Worm (Caenorhabditis elegans): Measurements from ENCODE around the gene F14B8.4.

Gene F14B8.4

ce11 chrX:6932134-6932533 is 32.4 kb upstream of the F14B8.4 start, which contains the start of gene F14B8.6:
F14B8.6 (minus strand) TSS chrX:6932425.
- TF ChIP-seq jun-1 (tag; optimal IDR thresholded peaks at IDR 0.05) (peak; percentile 34), elt-2 (tag; optimal IDR thresholded peaks at IDR 0.05) (peak; percentile 82), pqm-1 (tag; optimal IDR thresholded peaks at IDR 0.05) (peak; percentile 78), nfya-1 (tag; optimal IDR thresholded peaks at IDR 0.05; ENCODE audit: insufficient read depth) (no peak), pha-4 (tag; optimal IDR thresholded peaks at IDR 0.05) (peak; percentile 56)

ce11 chrX:6928578-6928977 is 28.8 kb upstream of the F14B8.4 start, which contains the start of gene F14B8.5:
F14B8.5 (minus strand) TSS chrX:6928704.
- no peak for TF ChIP-seq unc-62 (GFP tag; optimal IDR thresholded peaks at IDR 0.05)
- no peak for TF ChIP-seq egl-27 (tag; optimal IDR thresholded peaks at IDR 0.05)
- no peak for TF ChIP-seq elt-3 (tag; optimal IDR thresholded peaks at IDR 0.05)
- no peak for TF ChIP-seq fkh-2 (tag; optimal IDR thresholded peaks at IDR 0.05)
- TF ChIP-seq pqm-1 (tag; optimal IDR thresholded peaks at IDR 0.05): peak; percentile 31
- no peak for TF ChIP-seq nhr-11 (tag; optimal IDR thresholded peaks at IDR 0.05)
- TF ChIP-seq hmg-11 (tag; optimal IDR thresholded peaks at IDR 0.05): no peak
- TF ChIP-seq aly-2 (tag; optimal IDR thresholded peaks at IDR 0.05): no peak
- TF ChIP-seq daf-12 (tag; optimal IDR thresholded peaks at IDR 0.05): no peak
- no peak for TF ChIP-seq ceh-16 (tag; optimal IDR thresholded peaks at IDR 0.05)
- peak; percentile 55 for TF ChIP-seq elt-2 (tag; optimal IDR thresholded peaks at IDR 0.05)
- TF ChIP-seq nfya-1 (tag; optimal IDR thresholded peaks at IDR 0.05; ENCODE audit: insufficient read depth): no peak
- TF ChIP-seq ztf-11 (tag; optimal IDR thresholded peaks at IDR 0.05): no peak
- no peak for TF ChIP-seq ztf-4 (tag; optimal IDR thresholded peaks at IDR 0.05)
- no peak for TF ChIP-seq zag-1 (tag; optimal IDR thresholded peaks at IDR 0.05)

- TF ChIP-seq ztf-11 (tag; optimal IDR thresholded peaks at IDR 0.05) (no peak), ceh-9 (tag; optimal IDR thresholded peaks at IDR 0.05) (no peak), mml-1 (tag; optimal IDR thresholded peaks at IDR 0.05) (no peak), skn-1 (tag; optimal IDR thresholded peaks at IDR 0.05) (no peak), elt-2 (tag; optimal IDR thresholded peaks at IDR 0.05) (peak; percentile 69), eor-1 (tag; optimal IDR thresholded peaks at IDR 0.05) (no peak), egl-5 (tag; optimal IDR thresholded peaks at IDR 0.05) (no peak), unc-62 (GFP tag; optimal IDR thresholded peaks at IDR 0.05) (no peak), snpc-4 (tag; optimal IDR thresholded peaks at IDR 0.05) (no peak), lin-15B (tag; optimal IDR thresholded peaks at IDR 0.05) (no peak), daf-12 (tag; optimal IDR thresholded peaks at IDR 0.05) (no peak), nhr-76 (tag; optimal IDR thresholded peaks at IDR 0.05) (no peak), pqm-1 (tag; optimal IDR thresholded peaks at IDR 0.05) (peak; percentile 78), elt-3 (tag; optimal IDR thresholded peaks at IDR 0.05) (no peak), unc-39 (tag; optimal IDR thresholded peaks at IDR 0.05) (no peak), fkh-2 (tag; optimal IDR thresholded peaks at IDR 0.05) (no peak), ZK546.5 (tag; optimal IDR thresholded peaks at IDR 0.05) (no peak), pha-4 (tag; optimal IDR thresholded peaks at IDR 0.05) (peak; percentile 44), nhr-77 (tag; optimal IDR thresholded peaks at IDR 0.05) (no peak), nhr-11 (tag; optimal IDR thresholded peaks at IDR 0.05) (no peak), zag-1 (tag; optimal IDR thresholded peaks at IDR 0.05) (no peak), jun-1 (tag; optimal IDR thresholded peaks at IDR 0.05) (no peak), ceh-16 (tag; optimal IDR thresholded peaks at IDR 0.05) (no peak)
Measured at ce11 chrX:6926952-6927351, 27.2 kb upstream of the F14B8.4 start.

- no peak for TF ChIP-seq nhr-28 (tag; optimal IDR thresholded peaks at IDR 0.05)
- peak; percentile 71 for TF ChIP-seq elt-2 (tag; optimal IDR thresholded peaks at IDR 0.05)
- peak; percentile 69 for TF ChIP-seq pqm-1 (tag; optimal IDR thresholded peaks at IDR 0.05)
- TF ChIP-seq ceh-82 (tag; optimal IDR thresholded peaks at IDR 0.05): no peak
- peak; percentile 19 for TF ChIP-seq pha-4 (tag; optimal IDR thresholded peaks at IDR 0.05)
Measured at ce11 chrX:6924461-6924860, 24.7 kb upstream of the F14B8.4 start, which contains the start of gene otpl-3. otpl-3 (minus strand) TSS chrX:6924764.

ce11 chrX:6920132-6920531 is 20.4 kb upstream of the F14B8.4 start:
- TF ChIP-seq skn-1 (tag; optimal IDR thresholded peaks at IDR 0.05) (no peak), egl-5 (tag; optimal IDR thresholded peaks at IDR 0.05) (no peak), zag-1 (tag; optimal IDR thresholded peaks at IDR 0.05) (no peak), elt-2 (tag; optimal IDR thresholded peaks at IDR 0.05) (peak; percentile 10)

ce11 chrX:6916150-6916549 is 16.4 kb upstream of the F14B8.4 start:
- TF ChIP-seq nhr-237 (tag; optimal IDR thresholded peaks at IDR 0.05): no peak
- peak; percentile 84 for TF ChIP-seq mml-1 (tag; optimal IDR thresholded peaks at IDR 0.05)
- TF ChIP-seq nfya-1 (tag; optimal IDR thresholded peaks at IDR 0.05; ENCODE audit: insufficient read depth): peak; percentile 4
